Worm (Caenorhabditis elegans): ENCODE results near the gene ndx-9.

ndx-9 gene

ce11 chrIV:11025941-11026340 is 14.1 kb upstream of the ndx-9 start (continued):
- TF ChIP-seq T07F8.4 (tag; optimal IDR thresholded peaks at IDR 0.05) (peak; percentile 88), cebp-2 (GFP tag; IDR thresholded peaks at IDR 0.05) (peak; percentile 64; the same call in 1 of the 2 replicates), Y79H2A.3 (GFP tag; conservative IDR thresholded peaks at IDR 0.05) (peak; percentile 79; the same call in 1 of the 2 replicates), sdz-38 (tag; optimal IDR thresholded peaks at IDR 0.05) (peak; percentile 64), attf-3 (GFP tag; conservative IDR thresholded peaks at IDR 0.05) (peak; percentile 68), B0019.2 (GFP tag; conservative IDR thresholded peaks at IDR 0.05) (peak; percentile 68), atf-7 (tag; optimal IDR thresholded peaks at IDR 0.05) (peak; percentile 77), ceh-79 (tag; optimal IDR thresholded peaks at IDR 0.05) (peak; percentile 93), let-607 (tag; optimal IDR thresholded peaks at IDR 0.05) (peak in 1 of 2 experiments; percentile 55), F57A8.1 (GFP tag; optimal IDR thresholded peaks at IDR 0.05) (peak; percentile 95), unc-62 (GFP tag; optimal IDR thresholded peaks at IDR 0.05) (no peak), dox-1 (GFP tag; IDR thresholded peaks at IDR 0.05) (peak; percentile 93), F39B2.1 (GFP tag; IDR thresholded peaks at IDR 0.05) (no peak), lsl-1 (GFP tag; optimal IDR thresholded peaks at IDR 0.05) (peak; percentile 68), F37B4.10 (GFP tag; IDR thresholded peaks at IDR 0.05) (peak; percentile 98), aptf-2 (GFP tag; conservative IDR thresholded peaks at IDR 0.05) (peak; percentile 75; the same call in 1 of the 2 replicates), madf-6 (GFP tag; IDR thresholded peaks at IDR 0.05) (peak; percentile 80), F23B12.7 (tag; optimal IDR thresholded peaks at IDR 0.05; ENCODE audit: insufficient read depth) (peak; percentile 49), Y53G8AR.9 (GFP tag; conservative IDR thresholded peaks at IDR 0.05) (no peak; the same call in none of the 2 replicates)

- TF ChIP-seq aptf-2 (GFP tag; conservative IDR thresholded peaks at IDR 0.05) (no peak), ama-1 (optimal IDR thresholded peaks at IDR 0.05) (peak; percentile 7), ama-1 (GFP tag; optimal IDR thresholded peaks at IDR 0.05) (no peak)
Observed at ce11 chrIV:11022303-11022702, 10.5 kb upstream of the ndx-9 start, which contains the start of gene alh-3. alh-3 (plus strand) TSS chrIV:11022603.

ce11 chrIV:11021512-11022268 is 9.9 kb upstream of the ndx-9 start, which contains the start of gene mogs-1:
mogs-1 (minus strand) TSS chrIV:11021928.
- TF ChIP-seq F39B2.1 (GFP tag; IDR thresholded peaks at IDR 0.05) (no peak), attf-5 (GFP tag; optimal IDR thresholded peaks at IDR 0.05) (peak; percentile 40), attf-3 (GFP tag; conservative IDR thresholded peaks at IDR 0.05) (no peak), mcd-1 (GFP tag; IDR thresholded peaks at IDR 0.05) (0 out of 2 replicates have a peak, but pooled peaks have one; percentile 4), ztf-26 (tag; optimal IDR thresholded peaks at IDR 0.05) (peak; percentile 57), repo-1 (tag; optimal IDR thresholded peaks at IDR 0.05) (peak; percentile 6), dox-1 (GFP tag; IDR thresholded peaks at IDR 0.05) (0 out of 2 replicates have a peak, but pooled peaks have one; percentile 42), F33H1.4 (GFP tag; IDR thresholded peaks at IDR 0.05) (peak; percentile 59; the same call in 1 of the 2 replicates), B0336.3 (GFP tag; IDR thresholded peaks at IDR 0.05) (peak; percentile 32; the same call in 1 of the 2 replicates), lsl-1 (GFP tag; optimal IDR thresholded peaks at IDR 0.05) (peak; percentile 64), let-607 (tag; optimal IDR thresholded peaks at IDR 0.05) (peak in 1 of 2 experiments; percentile 25), B0019.2 (GFP tag; conservative IDR thresholded peaks at IDR 0.05) (no peak), nfya-2 (GFP tag; IDR thresholded peaks at IDR 0.05) (no peak), lin-54 (GFP tag; optimal IDR thresholded peaks at IDR 0.05) (peak; percentile 31), nhr-80 (tag; optimal IDR thresholded peaks at IDR 0.05) (peak; percentile 52), cebp-1 (GFP tag; IDR thresholded peaks at IDR 0.05) (no peak), cebp-1 (tag; optimal IDR thresholded peaks at IDR 0.05) (peak; percentile 39)
